Fruit fly (Drosophila melanogaster): Measurements from ENCODE around the gene CG3704.
A peak's percentile ranks its signal among the peaks of the same experiment; 100 is the strongest.

The CG3704 gene

DNA sequence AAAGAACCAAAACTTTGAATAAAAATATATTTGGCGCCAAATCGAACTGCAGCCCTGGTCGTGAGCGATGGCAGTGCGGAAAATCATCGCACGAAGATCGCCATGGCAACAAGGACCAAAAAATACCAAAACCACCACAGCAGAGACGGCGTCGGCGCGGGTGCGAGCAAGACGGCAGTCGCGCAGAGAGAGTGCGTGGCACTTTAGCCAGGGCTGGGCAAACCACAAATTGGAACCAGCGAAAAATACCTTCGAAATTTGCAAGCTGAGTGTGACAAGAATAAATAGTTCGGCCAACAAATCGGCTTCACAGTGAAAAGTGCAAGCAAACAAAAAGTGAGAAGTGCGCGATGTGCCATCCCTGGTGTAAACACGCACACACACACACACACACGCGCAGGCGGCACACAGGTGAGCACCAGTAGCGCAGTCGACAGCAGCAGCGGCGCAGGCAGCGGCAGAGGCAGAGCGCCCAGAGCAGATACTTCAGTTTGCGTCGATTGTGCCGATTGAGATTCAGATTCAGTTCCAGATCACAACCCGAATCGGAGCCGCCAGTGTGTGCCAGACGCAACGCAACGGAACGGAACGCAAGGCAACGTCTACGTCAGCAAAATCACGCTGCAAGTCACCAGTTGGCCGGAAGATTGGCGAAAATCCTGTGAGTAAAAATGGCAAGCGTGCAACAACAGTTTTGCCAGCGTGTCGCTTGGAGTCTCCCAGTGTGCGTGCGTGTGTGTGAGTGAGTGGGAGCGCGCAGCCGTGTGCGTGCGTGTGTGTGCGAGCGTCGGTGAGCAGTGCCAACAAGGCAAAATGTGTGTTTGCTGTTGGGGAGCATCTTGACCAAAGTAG is 5.3 kb downstream of the CG3704 start, which contains the start of gene TRAM:
TRAM (plus strand) TSS at position 184 of the 852 bp plus-strand sequence.
- TF ChIP-seq CG8478 (optimal IDR thresholded peaks at IDR 0.05): peak; percentile 4
- no peak for TF ChIP-seq Dll (optimal IDR thresholded peaks at IDR 0.05)

DNA sequence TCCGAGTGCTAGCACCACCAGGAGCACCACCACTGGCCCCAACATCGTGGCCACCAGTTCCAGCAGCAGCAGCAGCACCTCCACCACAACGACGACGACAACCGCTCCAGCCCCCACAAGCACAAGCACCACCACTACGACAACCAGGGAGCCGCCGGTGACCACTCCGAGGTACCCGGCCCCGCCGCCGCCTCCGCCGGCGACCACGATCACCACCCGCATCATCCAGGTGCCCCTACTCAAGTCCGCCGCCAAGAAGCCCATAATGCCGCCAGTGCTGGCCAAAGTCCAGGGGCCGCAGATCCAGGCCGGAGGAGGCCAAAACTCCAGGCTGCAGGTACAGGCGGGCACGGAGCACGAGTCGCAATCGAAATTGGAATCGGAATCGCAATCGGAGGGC is 6.6 kb downstream of the CG3704 start:
- TF ChIP-seq psq (optimal IDR thresholded peaks at IDR 0.05): no peak
- TF ChIP-seq CG8478 (optimal IDR thresholded peaks at IDR 0.05): no peak
- no peak for TF ChIP-seq Dll (optimal IDR thresholded peaks at IDR 0.05)
- TF ChIP-seq usp (GFP tag; optimal IDR thresholded peaks at IDR 0.05): no peak
- TF ChIP-seq pan (optimal IDR thresholded peaks at IDR 0.05): no peak
- TF ChIP-seq EcR (GFP tag; optimal IDR thresholded peaks at IDR 0.05): no peak

DNA sequence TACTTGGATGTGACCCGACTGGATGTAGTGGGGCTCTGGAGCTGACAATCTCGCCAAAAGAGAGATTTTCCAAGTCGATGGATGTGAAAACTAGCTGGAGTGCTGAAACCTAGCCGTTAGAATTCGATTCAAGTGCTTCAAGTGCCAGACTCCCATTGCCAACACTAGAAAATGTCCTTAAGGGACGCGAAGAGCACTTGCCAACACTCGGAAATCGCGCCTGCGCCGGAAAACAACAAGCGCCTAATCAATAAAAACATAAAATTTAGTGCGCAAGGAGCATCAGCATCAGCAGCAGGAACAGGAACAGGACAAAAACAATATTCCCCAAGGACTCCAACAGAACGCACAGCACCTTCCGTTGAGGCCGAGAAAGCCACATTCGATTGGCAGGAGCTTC is 7.7 kb downstream of the CG3704 start:
- TF ChIP-seq usp (GFP tag; optimal IDR thresholded peaks at IDR 0.05) (no peak), psq (optimal IDR thresholded peaks at IDR 0.05) (no peak), pan (optimal IDR thresholded peaks at IDR 0.05) (no peak), Dll (optimal IDR thresholded peaks at IDR 0.05) (no peak), CG8478 (optimal IDR thresholded peaks at IDR 0.05) (no peak), EcR (GFP tag; optimal IDR thresholded peaks at IDR 0.05) (no peak)

DNA sequence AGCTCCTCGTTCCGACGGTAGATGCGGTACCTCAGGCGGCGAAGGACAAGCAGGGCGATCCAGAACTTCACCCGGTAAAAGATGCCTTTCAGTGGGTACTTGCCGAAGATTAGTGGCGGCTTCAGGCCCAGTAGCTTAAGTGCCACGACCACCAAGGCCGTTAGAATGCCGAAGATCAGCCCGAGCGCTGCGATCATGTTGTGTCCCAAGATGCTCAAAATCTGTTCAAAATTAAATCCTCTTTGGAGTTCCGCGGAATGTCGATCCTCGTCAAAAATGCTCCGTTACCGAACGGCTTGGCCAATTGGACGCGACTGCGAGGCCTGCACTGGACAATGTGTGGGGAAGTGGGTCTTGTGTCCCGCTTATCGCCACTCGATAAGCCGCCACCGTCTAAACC is 8.4 kb downstream of the CG3704 start, which contains the start of the genes CG32815 and CG3706:
CG32815 (plus strand) TSS at position 301 of the 400 bp plus-strand sequence.
CG3706 (minus strand) TSS at position 310 of the 400 bp plus-strand sequence.
- no peak for TF ChIP-seq EcR (GFP tag; optimal IDR thresholded peaks at IDR 0.05)
- TF ChIP-seq Dll (optimal IDR thresholded peaks at IDR 0.05): no peak
- TF ChIP-seq usp (GFP tag; optimal IDR thresholded peaks at IDR 0.05): no peak
- TF ChIP-seq CG8478 (optimal IDR thresholded peaks at IDR 0.05): no peak
- no peak for TF ChIP-seq pan (optimal IDR thresholded peaks at IDR 0.05)
- TF ChIP-seq psq (optimal IDR thresholded peaks at IDR 0.05): no peak

DNA sequence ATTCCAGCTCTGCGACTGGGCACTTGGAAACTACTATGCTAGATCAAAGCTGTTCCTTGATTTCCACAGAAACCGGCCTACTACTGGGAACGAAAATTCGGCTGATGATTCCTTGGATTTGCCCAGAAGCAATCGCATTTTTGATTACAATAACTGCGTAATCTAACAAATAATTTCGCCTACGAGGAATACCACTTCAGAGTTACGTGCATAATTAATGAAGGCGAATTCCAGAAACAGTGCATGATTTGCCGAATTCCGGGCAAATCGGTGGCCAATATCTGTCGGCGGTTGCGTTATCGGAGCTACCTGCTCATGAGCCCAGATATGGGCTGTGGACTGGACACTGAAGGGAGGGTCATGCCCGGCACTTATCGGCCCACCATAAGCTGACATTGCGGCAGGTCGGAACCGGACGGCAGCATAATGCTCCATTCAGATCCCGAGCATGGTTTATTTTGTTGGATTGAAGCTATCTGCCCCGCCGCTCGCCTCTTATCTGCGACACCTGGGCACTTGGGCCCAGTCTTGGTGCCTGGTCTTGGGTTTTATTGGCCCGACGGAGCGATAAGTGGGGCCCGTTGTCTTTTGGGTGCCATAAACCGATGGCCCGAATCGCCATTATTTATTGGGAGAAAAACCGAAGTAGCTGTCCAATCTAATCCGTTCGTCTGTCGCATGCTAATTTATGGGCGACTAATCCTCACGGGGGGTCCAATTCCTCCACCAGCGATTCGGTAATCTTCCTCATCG is 10.4 kb downstream of the CG3704 start, which contains the start of gene CG3708:
CG3708 (minus strand) TSS at position 51 of the 753 bp plus-strand sequence.
- TF ChIP-seq CG8478 (optimal IDR thresholded peaks at IDR 0.05) (no peak), Dll (optimal IDR thresholded peaks at IDR 0.05) (no peak), usp (GFP tag; optimal IDR thresholded peaks at IDR 0.05) (no peak), EcR (GFP tag; optimal IDR thresholded peaks at IDR 0.05) (no peak), psq (optimal IDR thresholded peaks at IDR 0.05) (no peak), pan (optimal IDR thresholded peaks at IDR 0.05) (no peak)

DNA sequence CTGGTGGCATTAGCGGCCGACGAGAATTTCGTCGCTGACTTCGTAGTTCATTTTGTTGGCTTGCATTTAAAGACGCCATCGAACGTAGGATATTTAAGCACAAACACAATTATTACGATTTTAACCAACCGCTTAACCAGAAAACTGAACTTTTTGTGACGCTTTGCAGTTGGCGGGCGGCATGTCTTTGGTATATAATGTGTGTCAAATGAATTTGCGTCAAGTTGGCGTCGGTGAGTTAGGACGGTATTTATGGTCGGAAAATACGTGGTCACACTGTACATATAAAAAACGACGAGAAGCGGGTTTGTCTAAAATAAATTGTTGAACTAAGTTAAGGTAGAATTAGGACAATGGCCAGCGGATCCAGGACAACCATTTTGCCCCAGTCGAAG is 12.7 kb downstream of the CG3704 start, which contains the start of the genes CG43867 and MED22:
CG43867 (minus strand) TSS at position 113 of the 395 bp plus-strand sequence.
MED22 (plus strand) TSS at position 277 of the 395 bp plus-strand sequence.
- TF ChIP-seq Dll (optimal IDR thresholded peaks at IDR 0.05): no peak
- TF ChIP-seq psq (optimal IDR thresholded peaks at IDR 0.05): no peak

DNA sequence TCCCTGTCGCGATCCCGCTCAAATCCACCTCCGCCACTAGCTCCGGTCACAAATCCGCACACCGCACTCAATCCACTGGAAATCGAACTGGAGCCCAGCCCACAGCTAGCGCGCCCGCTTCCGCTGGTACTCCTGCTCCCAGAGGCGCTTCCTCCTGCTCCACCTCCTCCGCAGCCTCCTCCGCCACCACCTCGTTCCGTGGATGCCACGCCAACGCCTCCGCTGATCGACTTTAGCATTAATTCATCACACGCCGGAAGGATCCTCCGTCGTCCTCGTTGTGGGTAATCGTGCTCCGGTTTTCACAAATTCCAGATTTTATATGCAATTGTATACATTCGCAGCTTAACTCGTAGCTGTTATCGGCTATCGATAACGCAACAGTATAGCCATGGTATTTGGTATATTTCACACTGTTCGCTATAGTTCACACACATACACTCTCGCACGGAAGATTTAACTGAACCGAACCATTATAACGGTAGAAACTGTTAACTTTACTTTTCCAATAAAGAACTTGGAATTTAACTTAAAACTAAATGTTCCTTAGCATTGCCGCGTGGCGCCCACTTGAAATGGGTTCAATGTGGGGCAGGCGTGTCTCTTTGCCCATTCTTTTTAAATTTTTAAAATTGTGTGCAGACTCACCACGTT is 13.3 kb downstream of the CG3704 start, which contains the start of gene Lztr1:
Lztr1 (minus strand) TSS at position 374 of the 654 bp plus-strand sequence.
- TF ChIP-seq pan (optimal IDR thresholded peaks at IDR 0.05) (no peak), CG8478 (optimal IDR thresholded peaks at IDR 0.05) (no peak), EcR (GFP tag; optimal IDR thresholded peaks at IDR 0.05) (no peak)

DNA sequence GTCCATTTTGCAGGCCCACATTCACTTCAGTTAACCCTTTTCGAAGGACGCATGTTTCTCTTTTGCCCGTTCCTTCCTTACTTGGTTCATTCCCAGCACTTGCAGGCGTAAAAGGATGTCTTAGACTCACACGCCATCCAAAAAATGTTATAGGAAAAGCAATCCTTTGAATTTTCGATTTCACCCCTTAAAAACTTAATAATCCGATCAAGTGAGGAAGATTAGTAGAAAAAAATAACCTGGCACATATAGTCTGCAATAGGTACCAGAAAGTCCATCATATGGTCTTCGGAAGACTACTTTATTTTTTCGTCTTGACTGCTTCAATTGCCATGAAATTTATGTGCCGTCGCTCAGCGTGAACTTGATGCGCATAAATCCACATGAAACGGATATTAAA is 19.2 kb downstream of the CG3704 start:
- TF ChIP-seq psq (optimal IDR thresholded peaks at IDR 0.05): no peak
- TF ChIP-seq Dll (optimal IDR thresholded peaks at IDR 0.05): no peak
- no peak for TF ChIP-seq CG8478 (optimal IDR thresholded peaks at IDR 0.05)
- TF ChIP-seq pan (optimal IDR thresholded peaks at IDR 0.05): no peak
- no peak for TF ChIP-seq EcR (GFP tag; optimal IDR thresholded peaks at IDR 0.05)
- TF ChIP-seq usp (GFP tag; optimal IDR thresholded peaks at IDR 0.05): no peak

DNA sequence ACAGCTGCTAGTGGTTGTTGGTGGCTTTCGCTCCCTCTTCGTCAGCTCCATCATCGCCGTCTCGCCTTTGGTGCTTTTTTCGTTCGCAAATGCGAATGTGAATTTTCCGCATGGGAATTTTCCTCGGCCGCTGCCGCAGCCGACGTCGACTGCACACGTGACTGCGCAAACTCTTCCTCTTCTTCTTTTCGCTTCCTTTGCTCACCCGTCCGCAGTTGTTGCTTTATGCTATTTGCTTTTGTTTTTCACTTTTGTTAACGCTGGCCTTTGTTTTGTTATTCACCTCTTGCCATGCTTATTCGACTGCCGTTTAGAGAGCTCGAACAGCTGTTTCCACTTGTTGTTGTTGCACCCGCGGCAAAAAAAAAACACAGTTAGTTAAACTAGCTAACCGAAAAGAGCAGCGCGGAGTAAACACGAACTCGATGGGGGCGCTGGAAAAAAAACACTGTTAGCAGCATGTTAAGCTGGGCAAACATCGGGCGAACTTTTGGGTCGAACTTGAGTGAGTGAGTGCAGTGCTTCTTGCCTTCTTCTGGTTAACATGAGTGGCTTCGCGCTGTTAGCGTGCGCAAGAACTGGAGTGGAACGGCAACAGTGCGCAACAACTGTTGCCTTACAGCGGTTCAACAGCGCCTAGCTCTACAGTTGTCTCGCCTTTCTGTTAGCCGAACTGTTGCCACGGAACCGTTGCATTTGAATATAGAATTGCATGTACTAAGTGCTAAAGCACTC is 31.7 kb downstream of the CG3704 start:
- TF ChIP-seq CG8478 (optimal IDR thresholded peaks at IDR 0.05) (no peak), Dll (optimal IDR thresholded peaks at IDR 0.05) (no peak)

DNA sequence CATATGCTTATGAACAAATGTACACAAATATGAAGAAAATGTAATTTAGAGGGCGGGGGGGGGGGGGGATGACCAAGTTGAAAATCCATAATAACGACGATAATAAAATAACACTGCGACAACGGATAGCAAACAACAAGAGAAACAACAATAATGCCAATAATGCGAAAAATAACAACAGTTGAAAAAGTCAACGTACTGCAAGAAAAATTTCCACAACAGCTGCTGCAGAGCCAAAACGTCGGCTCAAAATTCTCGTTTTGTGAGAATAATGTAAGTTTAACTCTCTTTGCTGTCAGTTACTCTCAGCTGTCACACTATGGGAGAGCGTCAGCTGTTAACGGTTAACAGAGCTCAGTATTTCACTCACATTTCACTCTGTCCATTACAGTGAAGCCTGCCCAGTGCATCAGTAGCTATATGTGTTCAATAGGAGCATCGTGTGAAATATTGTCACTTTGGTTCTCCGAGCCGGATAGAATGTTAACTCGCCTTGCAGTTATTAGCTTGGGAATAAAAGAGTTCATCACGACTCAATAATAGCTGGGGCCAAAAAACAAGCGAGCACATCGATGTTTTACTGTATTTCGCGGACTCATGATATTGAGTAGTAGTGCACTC is 39.8 kb downstream of the CG3704 start:
- TF ChIP-seq Dll (optimal IDR thresholded peaks at IDR 0.05) (no peak), usp (GFP tag; optimal IDR thresholded peaks at IDR 0.05) (no peak), pan (optimal IDR thresholded peaks at IDR 0.05) (no peak), psq (optimal IDR thresholded peaks at IDR 0.05) (no peak), EcR (GFP tag; optimal IDR thresholded peaks at IDR 0.05) (no peak), CG8478 (optimal IDR thresholded peaks at IDR 0.05) (no peak)
